Fruit fly (Drosophila melanogaster) whole organism, adult: ENCODE results near the gene CG9164.

Experiments
- CG1620 ChIP-seq: fragments of 200-800 bp; sonication (Bioruptor generic); optimal IDR thresholded peaks from 2 replicates; lab custom pipeline; 2016; ENCODE audit warnings: missing biosample characterization, missing genetic modification characterization
- CG5204 ChIP-seq: fragments of 200-800 bp; sonication (Bioruptor generic); optimal IDR thresholded peaks from 2 replicates; lab custom pipeline; 2016; ENCODE audit warnings: missing biosample characterization, missing genetic modification characterization
- Clk ChIP-seq: fragments of 200-800 bp; sonication (Bioruptor generic); optimal IDR thresholded peaks from 2 replicates; lab custom pipeline; 2017; ENCODE audit warnings: missing biosample characterization, missing genetic modification characterization
- Crg-1 ChIP-seq: fragments of 200-800 bp; sonication (Bioruptor generic); optimal IDR thresholded peaks from 2 replicates; lab custom pipeline; 2016; ENCODE audit warnings: missing biosample characterization, missing genetic modification characterization
- Hr96 ChIP-seq: fragments of 200-800 bp; sonication (Bioruptor generic); optimal IDR thresholded peaks from 2 replicates; lab custom pipeline; 2016; ENCODE audit warnings: missing biosample characterization, missing genetic modification characterization
- Mnt ChIP-seq: fragments of 200-800 bp; sonication (Bioruptor generic); optimal IDR thresholded peaks from 2 replicates; lab custom pipeline; 2016; ENCODE audit warnings: missing biosample characterization, mild to moderate bottlenecking, missing genetic modification characterization
- bab1 ChIP-seq: fragments of 200-800 bp; sonication (Bioruptor generic); optimal IDR thresholded peaks from 3 replicates; lab custom pipeline; 2019; ENCODE audit warnings: missing biosample characterization, mild to moderate bottlenecking, missing genetic modification characterization, moderate library complexity
- cnc ChIP-seq, 2 experiments: fragments of >200 bp; optimal IDR thresholded peaks; 2 replicates each; lab custom pipeline; 2017
- kay ChIP-seq: fragments of 200-800 bp; sonication (Bioruptor generic); peaks from one replicate; lab custom pipeline; 2016; ENCODE audit warnings: missing biosample characterization, missing genetic modification characterization, borderline replicate concordance
- ovo ChIP-seq: fragments of 200-800 bp; sonication (Bioruptor generic); optimal IDR thresholded peaks from 2 replicates; lab custom pipeline; 2016; ENCODE audit warnings: missing biosample characterization, missing genetic modification characterization
- toe ChIP-seq: fragments of 200-800 bp; sonication (Bioruptor generic); optimal IDR thresholded peaks from 2 replicates; lab custom pipeline; 2016; ENCODE audit warnings: missing biosample characterization, missing genetic modification characterization

DNA sequence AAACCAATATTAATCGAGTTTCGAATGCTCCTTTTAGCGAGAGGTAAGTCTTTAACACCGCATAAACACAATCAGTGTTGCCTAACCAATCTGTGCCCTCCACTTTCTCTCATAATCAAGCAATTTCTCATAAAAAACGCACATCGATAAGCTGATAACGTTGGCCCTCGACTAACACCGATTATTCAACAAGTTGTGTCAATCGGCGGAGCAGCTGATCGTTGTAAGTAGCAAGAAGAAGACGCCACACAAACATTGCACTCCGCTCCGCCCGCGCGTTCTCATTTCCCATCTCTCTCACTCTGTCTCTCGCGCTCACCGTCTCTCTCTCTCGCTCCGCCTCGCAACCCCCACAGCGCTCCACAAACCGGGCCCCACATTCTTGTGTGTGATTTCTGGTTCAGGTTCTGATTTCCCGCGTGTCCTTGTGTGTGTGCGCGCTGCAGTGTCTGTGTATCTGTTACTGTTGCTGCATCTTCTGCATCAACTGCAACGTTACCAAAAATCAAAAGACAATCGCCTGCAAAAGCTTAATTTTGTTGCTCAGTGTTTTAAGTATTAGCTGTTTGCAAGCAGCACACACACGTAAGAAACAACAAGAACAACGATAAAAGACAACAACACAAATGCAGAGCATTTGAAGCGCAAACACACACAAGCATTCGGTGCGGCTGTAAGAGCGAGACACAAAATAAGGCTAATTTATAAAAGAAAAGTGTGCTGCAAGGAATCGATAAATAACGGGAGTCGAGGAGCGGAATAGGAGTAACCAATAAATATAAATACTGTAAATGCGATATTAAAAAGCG lies 52.0 kb downstream of the CG9164 start, which contains the start of the genes CG9114 and HDAC6:
- no peak for TF ChIP-seq Crg-1 (GFP tag; lab: Kevin White, UChicago)
- peak; percentile 70 for TF ChIP-seq Mnt (GFP tag; lab: Kevin White, UChicago)
- no peak for TF ChIP-seq kay (GFP tag; lab: Kevin White, UChicago)
- no peak for TF ChIP-seq CG5204 (GFP tag; lab: Kevin White, UChicago)
- TF ChIP-seq Hr96 (GFP tag; lab: Kevin White, UChicago): no peak
- no peak for TF ChIP-seq cnc (optimal IDR thresholded peaks at IDR 0.05; lab: Kevin White, UChicago)
- no peak for TF ChIP-seq bab1 (GFP tag; lab: Kevin White, UChicago)
- no peak for TF ChIP-seq toe (GFP tag; lab: Kevin White, UChicago)
- TF ChIP-seq Clk (GFP tag; lab: Kevin White, UChicago): no peak
- TF ChIP-seq ovo (GFP tag; lab: Kevin White, UChicago): peak; percentile 76
- TF ChIP-seq CG1620 (GFP tag; lab: Kevin White, UChicago): no peak
